Worm (Caenorhabditis elegans) whole organism, L3 larva: ENCODE measurements around the gene max-1.

Experiments
- R02D3.7 ChIP-seq: fragments of 150-350 bp; optimal IDR thresholded peaks from 2 replicates; lab custom pipeline; 2014; ENCODE audit warnings: missing biosample characterization, missing genetic modification characterization
- ZK546.5 ChIP-seq: sonication (generic microtip); optimal IDR thresholded peaks from 2 replicates; lab custom pipeline; 2017; ENCODE audit warnings: missing biosample characterization, missing genetic modification characterization
- aly-2 ChIP-seq: fragments of 150-350 bp; optimal IDR thresholded peaks from 2 replicates; lab custom pipeline; 2014; ENCODE audit warnings: missing biosample characterization, missing genetic modification characterization
- ama-1 ChIP-seq: fragments of 150-350 bp; optimal IDR thresholded peaks from 2 replicates; lab custom pipeline; 2018
- ceh-28 ChIP-seq: fragments of 150-350 bp; optimal IDR thresholded peaks from 2 replicates; lab custom pipeline; 2014; ENCODE audit warnings: missing biosample characterization, missing genetic modification reagents, missing genetic modification characterization
- ceh-82 ChIP-seq: fragments of 150-350 bp; optimal IDR thresholded peaks from 2 replicates; lab custom pipeline; 2014; ENCODE audit warnings: missing biosample characterization, missing genetic modification characterization
- ceh-9 ChIP-seq: sonication (generic microtip); optimal IDR thresholded peaks from 2 replicates; lab custom pipeline; 2018; ENCODE audit warnings: missing biosample characterization, missing genetic modification characterization
- egl-27 ChIP-seq: sonication (generic microtip); optimal IDR thresholded peaks from 4 replicates; lab custom pipeline; 2017; ENCODE audit warnings: missing biosample characterization, missing genetic modification reagents, missing genetic modification characterization
- egl-5 ChIP-seq: fragments of 150-350 bp; optimal IDR thresholded peaks from 2 replicates; lab custom pipeline; 2017; ENCODE audit warnings: missing biosample characterization, missing genetic modification reagents, missing genetic modification characterization, inconsistent platforms
- elt-1 ChIP-seq: fragments of 150-350 bp; optimal IDR thresholded peaks from 2 replicates; lab custom pipeline; 2014; ENCODE audit warnings: missing biosample characterization, missing genetic modification characterization
- elt-2 ChIP-seq: sonication (generic microtip); optimal IDR thresholded peaks from 2 replicates; lab custom pipeline; 2016; ENCODE audit warnings: missing genetic modification reagents, mild to moderate bottlenecking, missing genetic modification characterization, missing compliant biosample characterization
- elt-3 ChIP-seq, 3 experiments: fragments of 150-350 bp in 1 of 3; sonication (generic microtip) in 2 of 3; optimal IDR thresholded peaks; 2 replicates in 2 of 3; 4 replicates in 1 of 3; lab custom pipeline; 2014 to 2017; ENCODE audit warnings: missing biosample characterization in 3 of 3, missing genetic modification characterization in 3 of 3
- eor-1 ChIP-seq, 2 experiments: fragments of 150-350 bp; optimal IDR thresholded peaks; 2 replicates each; lab custom pipeline; 2014 to 2018; ENCODE audit warnings: missing biosample characterization in 2 of 2, missing genetic modification characterization in 2 of 2
- fkh-10 ChIP-seq: sonication (generic microtip); optimal IDR thresholded peaks from 2 replicates; lab custom pipeline; 2017; ENCODE audit warnings: missing biosample characterization, missing genetic modification reagents, missing genetic modification characterization
- fkh-2 ChIP-seq: fragments of 150-350 bp; optimal IDR thresholded peaks from 2 replicates; lab custom pipeline; 2014; ENCODE audit warnings: missing biosample characterization, missing genetic modification reagents, missing genetic modification characterization
- fos-1 ChIP-seq: fragments of 150-350 bp; optimal IDR thresholded peaks from 2 replicates; lab custom pipeline; 2014; ENCODE audit warnings: missing biosample characterization, missing genetic modification characterization
- jun-1 ChIP-seq: fragments of 150-350 bp; optimal IDR thresholded peaks from 2 replicates; lab custom pipeline; 2014; ENCODE audit warnings: missing biosample characterization, missing genetic modification reagents, missing genetic modification characterization
- lin-39 ChIP-seq: fragments of 150-350 bp; optimal IDR thresholded peaks from 2 replicates; lab custom pipeline; 2018; ENCODE audit warnings: missing biosample characterization, missing genetic modification reagents, missing genetic modification characterization
- lsy-12 ChIP-seq: sonication (generic microtip); optimal IDR thresholded peaks from 2 replicates; lab custom pipeline; 2016; ENCODE audit warnings: mild to moderate bottlenecking, missing genetic modification characterization, missing compliant biosample characterization
- mdl-1 ChIP-seq: fragments of 150-350 bp; optimal IDR thresholded peaks from 2 replicates; lab custom pipeline; 2014; ENCODE audit warnings: missing biosample characterization, missing genetic modification characterization
- mml-1 ChIP-seq: fragments of 150-350 bp; sonication (generic microtip); optimal IDR thresholded peaks from 3 replicates; lab custom pipeline; 2014; ENCODE audit warnings: missing biosample characterization, missing genetic modification characterization
- nfya-1 ChIP-seq: sonication (generic microtip); optimal IDR thresholded peaks from 2 replicates; lab custom pipeline; 2017; ENCODE audit warnings: missing genetic modification characterization, mild to moderate bottlenecking, missing compliant biosample characterization, antibody characterized with exemption, moderate library complexity; ENCODE audit not compliant: insufficient read depth
- nhr-11 ChIP-seq: fragments of 150-350 bp; optimal IDR thresholded peaks from 2 replicates; lab custom pipeline; 2014; ENCODE audit warnings: missing biosample characterization, missing genetic modification characterization
- nhr-12 ChIP-seq: fragments of 150-350 bp; optimal IDR thresholded peaks from 2 replicates; lab custom pipeline; 2014; ENCODE audit warnings: missing biosample characterization, missing genetic modification characterization
- nhr-23 ChIP-seq: fragments of 150-350 bp; optimal IDR thresholded peaks from 2 replicates; lab custom pipeline; 2014; ENCODE audit warnings: missing biosample characterization, missing genetic modification reagents, missing genetic modification characterization
- nhr-237 ChIP-seq: fragments of 150-350 bp; optimal IDR thresholded peaks from 2 replicates; lab custom pipeline; 2014; ENCODE audit warnings: missing biosample characterization, missing genetic modification characterization
- nhr-25 ChIP-seq: sonication (generic microtip); optimal IDR thresholded peaks from 2 replicates; lab custom pipeline; 2017; ENCODE audit warnings: missing biosample characterization, missing genetic modification characterization
- nhr-28 ChIP-seq: fragments of 150-350 bp; optimal IDR thresholded peaks from 2 replicates; lab custom pipeline; 2014; ENCODE audit warnings: missing biosample characterization, missing genetic modification characterization
- nhr-67 ChIP-seq: fragments of 150-350 bp; optimal IDR thresholded peaks from 2 replicates; lab custom pipeline; 2014; ENCODE audit warnings: missing biosample characterization, missing genetic modification characterization
- nhr-76 ChIP-seq: fragments of 150-350 bp; sonication (generic microtip); optimal IDR thresholded peaks from 5 replicates; lab custom pipeline; 2014; ENCODE audit warnings: missing biosample characterization, missing genetic modification characterization
- nhr-77 ChIP-seq: fragments of 150-350 bp; optimal IDR thresholded peaks from 2 replicates; lab custom pipeline; 2014; ENCODE audit warnings: missing biosample characterization, missing genetic modification characterization
- pha-4 ChIP-seq: fragments of 150-350 bp; optimal IDR thresholded peaks from 2 replicates; lab custom pipeline; 2014; ENCODE audit warnings: missing biosample characterization, missing genetic modification reagents, missing genetic modification characterization
- pqm-1 ChIP-seq: fragments of 150-350 bp; optimal IDR thresholded peaks from 2 replicates; lab custom pipeline; 2017; ENCODE audit warnings: missing biosample characterization, missing genetic modification characterization, inconsistent platforms
- sea-2 ChIP-seq: fragments of 150-350 bp; sonication (generic microtip); optimal IDR thresholded peaks from 4 replicates; lab custom pipeline; 2014; ENCODE audit warnings: missing biosample characterization, missing genetic modification reagents, missing genetic modification characterization
- skn-1 ChIP-seq: fragments of 150-350 bp; optimal IDR thresholded peaks from 2 replicates; lab custom pipeline; 2014; ENCODE audit warnings: missing biosample characterization, missing genetic modification characterization
- snpc-4 ChIP-seq: fragments of 150-350 bp; optimal IDR thresholded peaks from 2 replicates; lab custom pipeline; 2014; ENCODE audit warnings: missing biosample characterization, missing genetic modification characterization
- tbx-2 ChIP-seq: sonication (generic microtip); optimal IDR thresholded peaks from 2 replicates; lab custom pipeline; 2016; ENCODE audit warnings: mild to moderate bottlenecking, missing genetic modification characterization, missing compliant biosample characterization
- zag-1 ChIP-seq: fragments of 150-350 bp; optimal IDR thresholded peaks from 2 replicates; lab custom pipeline; 2014; ENCODE audit warnings: missing biosample characterization, missing genetic modification characterization
- ztf-11 ChIP-seq: fragments of 150-350 bp; optimal IDR thresholded peaks from 2 replicates; lab custom pipeline; 2014; ENCODE audit warnings: missing biosample characterization, missing genetic modification characterization
- ztf-4 ChIP-seq: fragments of 150-350 bp; optimal IDR thresholded peaks from 2 replicates; lab custom pipeline; 2014; ENCODE audit warnings: missing biosample characterization, missing genetic modification characterization

Gene max-1

DNA sequence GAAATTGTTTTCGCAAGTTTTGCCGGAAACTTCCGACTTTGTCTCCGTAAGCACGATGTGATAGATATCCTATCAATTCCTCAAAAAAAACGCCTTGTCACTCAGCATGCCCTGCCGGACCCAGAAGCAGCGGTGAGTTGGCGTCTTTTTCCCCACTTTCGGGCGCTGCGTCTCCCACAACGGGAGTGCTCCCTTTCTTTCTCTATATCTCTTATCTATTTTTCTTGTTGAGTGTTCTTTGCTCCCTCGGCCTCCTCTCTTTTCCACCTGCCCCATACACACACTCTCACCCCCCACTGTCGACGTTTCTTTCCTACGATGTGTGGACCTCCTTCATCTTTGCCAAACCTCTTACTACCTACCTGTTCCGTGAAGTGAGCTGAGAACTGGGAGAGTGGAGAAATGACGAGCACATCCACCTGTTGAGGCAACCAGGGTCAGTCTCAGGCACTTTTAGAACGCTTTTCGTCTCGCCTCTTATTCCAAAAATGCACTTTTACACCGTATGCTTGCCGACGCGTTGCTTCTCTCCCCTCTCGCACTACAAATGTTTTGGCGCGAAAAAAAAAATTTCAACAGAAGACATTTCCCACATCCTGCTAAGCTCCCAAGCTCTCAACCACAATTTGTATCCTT, 34.0 kb downstream of the max-1 start (continued):
- peak; percentile 4 for TF ChIP-seq skn-1
- TF ChIP-seq nhr-76 (tag; lab: Kevin White, UChicago), result no peak

DNA sequence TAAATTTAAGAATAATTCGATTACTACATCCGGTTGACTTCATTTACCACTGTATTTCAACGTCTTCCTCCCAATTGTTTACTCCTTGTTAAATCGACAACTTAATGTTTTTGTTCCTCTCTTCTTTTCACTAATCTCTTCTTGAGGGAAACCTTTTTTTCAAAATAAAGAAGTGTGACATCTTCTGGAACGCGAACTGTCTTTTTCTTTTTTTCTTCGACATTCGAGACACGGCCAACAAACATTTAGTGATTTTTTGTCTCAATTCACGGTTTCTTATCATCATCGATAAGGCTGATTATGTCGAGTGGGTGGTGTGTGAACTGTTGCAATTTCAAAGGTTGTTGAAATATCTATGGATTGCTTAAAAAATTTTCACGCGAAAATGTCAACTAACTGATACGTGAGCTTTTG, 34.8 kb downstream of the max-1 start:
- TF ChIP-seq ceh-28 (tag; lab: Kevin White, UChicago) (no peak), nhr-237 (tag; lab: Kevin White, UChicago) (no peak), ceh-82 (tag; lab: Kevin White, UChicago) (no peak), aly-2 (no peak), lin-39 (no peak), sea-2 (GFP tag; lab: Kevin White, UChicago) (no peak), nhr-77 (tag; lab: Kevin White, UChicago) (no peak), ztf-11 (tag; lab: Kevin White, UChicago) (no peak), ama-1 (lab: Kevin White, UChicago) (no peak), pha-4 (no peak), egl-27 (tag; lab: Kevin White, UChicago) (no peak), nhr-76 (tag; lab: Kevin White, UChicago) (no peak), nhr-25 (no peak), pqm-1 (tag; lab: Kevin White, UChicago) (peak; percentile 65), mml-1 (tag; lab: Kevin White, UChicago) (no peak), ztf-4 (tag; lab: Kevin White, UChicago) (no peak), zag-1 (tag; lab: Kevin White, UChicago) (no peak), nhr-67 (tag; lab: Kevin White, UChicago) (no peak), R02D3.7 (tag; lab: Kevin White, UChicago) (no peak), fos-1 (tag; lab: Kevin White, UChicago) (no peak), mdl-1 (no peak), elt-2 (tag; lab: Kevin White, UChicago) (peak; percentile 88), eor-1 (tag; optimal IDR thresholded peaks at IDR 0.05; lab: Kevin White, UChicago) (no peak), nfya-1 (tag; lab: Kevin White, UChicago) (no peak), tbx-2 (no peak), jun-1 (tag; lab: Kevin White, UChicago) (peak; percentile 36), fkh-2 (no peak), fkh-10 (GFP tag; lab: Kevin White, UChicago) (no peak), ceh-9 (tag; lab: Kevin White, UChicago) (no peak), nhr-11 (tag; lab: Kevin White, UChicago) (no peak), skn-1 (no peak), elt-1 (tag; lab: Kevin White, UChicago) (no peak), nhr-28 (tag; lab: Kevin White, UChicago) (no peak), snpc-4 (tag; lab: Kevin White, UChicago) (no peak), lsy-12 (tag; lab: Kevin White, UChicago) (no peak), elt-3 (tag; optimal IDR thresholded peaks at IDR 0.05; lab: Kevin White, UChicago) (peak in 1 of 3 experiments; percentile 5), egl-5 (no peak), ZK546.5 (tag; lab: Kevin White, UChicago) (no peak), nhr-23 (tag; lab: Kevin White, UChicago) (peak; percentile 43), nhr-12 (tag; lab: Kevin White, UChicago) (no peak)
- TF ChIP-seq, all 47 proteins: peak for 5
